Worm (Caenorhabditis elegans) whole organism, L3 larva: ENCODE data around the gene C14F11.7.

Source experiments
- ama-1 ChIP-seq: fragments of 150-350 bp; optimal IDR thresholded peaks from 2 replicates; lab custom pipeline; 2018
- ceh-28 ChIP-seq: fragments of 150-350 bp; optimal IDR thresholded peaks from 2 replicates; lab custom pipeline; 2014; ENCODE audit warnings: missing biosample characterization, missing genetic modification reagents, missing genetic modification characterization
- pqm-1 ChIP-seq: fragments of 150-350 bp; optimal IDR thresholded peaks from 2 replicates; lab custom pipeline; 2017; ENCODE audit warnings: missing biosample characterization, missing genetic modification characterization, inconsistent platforms
- ztf-11 ChIP-seq: fragments of 150-350 bp; optimal IDR thresholded peaks from 2 replicates; lab custom pipeline; 2014; ENCODE audit warnings: missing biosample characterization, missing genetic modification characterization

ce11 chrX:6253566-6253898, 45.2 kb upstream of the C14F11.7 start:
- TF ChIP-seq ceh-28 (tag; lab: Kevin White, UChicago) (no peak), ztf-11 (tag; lab: Kevin White, UChicago) (no peak), ama-1 (lab: Kevin White, UChicago) (no peak), pqm-1 (tag; lab: Kevin White, UChicago) (no peak)
